Fruit fly (Drosophila melanogaster) whole organism, embryonic: ENCODE measurements around the gene CG8677.

Experiments used
- Bgb ChIP-seq: fragments of 200-800 bp; sonication (Bioruptor generic); IDR thresholded peaks from 2 replicates; pipeline ENCODE4 v1.3.6; 2022; ENCODE audit warnings: missing biosample characterization, missing genetic modification characterization; ENCODE audit not compliant: partially characterized antibody
- CG1024 ChIP-seq: fragments of 200-800 bp; sonication (Bioruptor generic); IDR thresholded peaks from 2 replicates; pipeline ENCODE4 v1.3.6; 2022; ENCODE audit warnings: missing biosample characterization, missing genetic modification characterization
- CG10321 ChIP-seq: fragments of 200-800 bp; sonication (Bioruptor generic); IDR thresholded peaks from 2 replicates; pipeline ENCODE4 v1.3.6; 2022; ENCODE audit warnings: missing biosample characterization, missing genetic modification characterization
- CG11695 ChIP-seq: fragments of 200-800 bp; sonication (Bioruptor generic); IDR thresholded peaks from 3 replicates; pipeline ENCODE4 v1.3.6; 2022; ENCODE audit warnings: missing biosample characterization, missing genetic modification characterization
- CG11696 ChIP-seq: fragments of 200-800 bp; sonication (Bioruptor generic); IDR thresholded peaks from 2 replicates; pipeline ENCODE4 v1.3.6; 2022; ENCODE audit warnings: missing biosample characterization, missing genetic modification characterization
- CG17361 ChIP-seq: fragments of 200-800 bp; sonication (Bioruptor generic); IDR thresholded peaks from 3 replicates; pipeline ENCODE4 v1.3.6; 2022; ENCODE audit warnings: missing biosample characterization, missing genetic modification characterization
- CG3163 ChIP-seq: fragments of 200-800 bp; sonication (Bioruptor generic); optimal IDR thresholded peaks from 3 replicates; lab custom pipeline; 2016; ENCODE audit warnings: missing biosample characterization, missing genetic modification characterization
- CG8388 ChIP-seq: fragments of 200-800 bp; sonication (Bioruptor generic); optimal IDR thresholded peaks from 2 replicates; lab custom pipeline; 2019; ENCODE audit warnings: missing biosample characterization, mild to moderate bottlenecking, missing genetic modification characterization, moderate library complexity
- CkIIα-i1 ChIP-seq: fragments of 200-800 bp; sonication (Bioruptor generic); IDR thresholded peaks from 2 replicates; pipeline ENCODE4 v1.3.6; 2022; ENCODE audit warnings: missing biosample characterization, missing genetic modification characterization
- Nf-YC ChIP-seq: fragments of 200-800 bp; optimal IDR thresholded peaks from 3 replicates; lab custom pipeline; 2019; ENCODE audit warnings: missing biosample characterization, mild to moderate bottlenecking, missing genetic modification characterization, moderate library complexity
- Sox102F ChIP-seq: fragments of 200-800 bp; sonication (Bioruptor generic); optimal IDR thresholded peaks from 2 replicates; lab custom pipeline; 2018; ENCODE audit warnings: missing biosample characterization, mild to moderate bottlenecking, missing genetic modification characterization, moderate library complexity
- bbx ChIP-seq: fragments of 200-800 bp; sonication (Bioruptor generic); IDR thresholded peaks from 2 replicates; pipeline ENCODE4 v1.3.6; 2022; ENCODE audit warnings: missing biosample characterization, missing genetic modification characterization; ENCODE audit not compliant: partially characterized antibody
- caup ChIP-seq: fragments of 200-800 bp; sonication (Bioruptor generic); optimal IDR thresholded peaks from 3 replicates; lab custom pipeline; 2017; ENCODE audit warnings: missing biosample characterization, mild to moderate bottlenecking, missing genetic modification characterization, moderate library complexity; ENCODE audit not compliant: severe bottlenecking
- unpg ChIP-seq: fragments of 200-800 bp; sonication (Bioruptor generic); optimal IDR thresholded peaks from 3 replicates; lab custom pipeline; 2018; ENCODE audit warnings: missing biosample characterization, mild to moderate bottlenecking, missing genetic modification characterization, moderate library complexity

DNA sequence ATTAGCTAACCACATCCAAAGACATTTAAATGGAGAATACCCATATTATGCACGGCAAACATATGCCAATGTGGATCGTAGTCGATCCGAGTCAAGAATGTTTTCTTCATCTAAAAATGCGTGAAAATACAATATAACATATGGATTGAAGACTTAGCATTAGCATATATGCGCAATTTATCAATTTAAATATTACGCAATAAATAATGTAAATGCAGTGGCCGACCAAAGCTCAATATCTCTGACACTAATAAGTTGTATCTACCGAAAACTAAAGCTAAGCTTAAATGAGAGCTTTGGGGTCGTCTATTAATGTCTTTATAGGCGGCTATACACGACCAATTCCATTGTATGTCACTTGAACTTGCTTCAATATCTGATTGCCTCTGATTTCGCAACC, 14.4 kb downstream of the CG8677 start:
- TF ChIP-seq unpg (no peak), Bgb (GFP tag; lab: Robert Waterston, UW) (no peak), CG1024 (GFP tag; lab: Robert Waterston, UW) (no peak), CG17361 (GFP tag; lab: Robert Waterston, UW) (no peak), CG11696 (GFP tag; lab: Robert Waterston, UW) (no peak), CG3163 (GFP tag; lab: Kevin White, UChicago) (no peak), bbx (GFP tag; lab: Robert Waterston, UW) (no peak), Sox102F (GFP tag; lab: Kevin White, UChicago) (no peak), caup (no peak), CG10321 (GFP tag; lab: Robert Waterston, UW) (no peak), CkIIα-i1 (GFP tag; lab: Robert Waterston, UW) (no peak), CG11695 (GFP tag; lab: Robert Waterston, UW) (no peak), Nf-YC (no peak), CG8388 (GFP tag; lab: Kevin White, UChicago) (no peak)
